Fruit fly (Drosophila melanogaster): ENCODE data around the gene SdhAL.

SdhAL gene

dm6 chr3L:11931619-11932018 lies 7.1 kb upstream of the SdhAL start:
- TF ChIP-seq Pdp1 (GFP tag; optimal IDR thresholded peaks at IDR 0.05) (peak in 1 of 2 experiments; percentile 73), E2f1 (GFP tag; IDR thresholded peaks at IDR 0.05) (no peak)

dm6 chr3L:11927287-11927743 lies 2.8 kb upstream of the SdhAL start, which contains the start of gene byn:
TSS of gene byn (plus strand) at chr3L:11927693.
- TF ChIP-seq CG6791 (GFP tag; IDR thresholded peaks at IDR 0.05; ENCODE audit: partially characterized antibody) (0 out of 3 replicates have a peak, but pooled peaks have one; percentile 10), sob (GFP tag; IDR thresholded peaks at IDR 0.05) (0 out of 2 replicates have a peak, but pooled peaks have one; percentile 13), CG42726 (GFP tag; IDR thresholded peaks at IDR 0.05; ENCODE audit: partially characterized antibody) (0 out of 2 replicates have a peak, but pooled peaks have one; percentile 32), Scr (GFP tag; IDR thresholded peaks at IDR 0.05; ENCODE audit: partially characterized antibody) (0 out of 2 replicates have a peak, but pooled peaks have one; percentile 11), Hr39 (optimal IDR thresholded peaks at IDR 0.05) (no peak), Nf-YA (GFP tag; IDR thresholded peaks at IDR 0.05) (peak; percentile 45; the same call in 1 of the 2 replicates), ranshi (GFP tag; IDR thresholded peaks at IDR 0.05) (0 out of 2 replicates have a peak, but pooled peaks have one; percentile 16), tio (GFP tag; optimal IDR thresholded peaks at IDR 0.05) (no peak), CG2202 (tag; optimal IDR thresholded peaks at IDR 0.05) (no peak), CG8478 (optimal IDR thresholded peaks at IDR 0.05) (peak; percentile 44), Nf-YC (tag; optimal IDR thresholded peaks at IDR 0.05) (peak; percentile 95), vfl (GFP tag; optimal IDR thresholded peaks at IDR 0.05) (peak; percentile 5), Meics (GFP tag; optimal IDR thresholded peaks at IDR 0.05) (no peak), Sry-β (GFP tag; optimal IDR thresholded peaks at IDR 0.05) (no peak), chinmo (GFP tag; IDR thresholded peaks at IDR 0.05; ENCODE audit: partially characterized antibody) (0 out of 4 replicates have a peak, but pooled peaks have one; percentile 31), CG13287 (GFP tag; IDR thresholded peaks at IDR 0.05; ENCODE audit: partially characterized antibody) (no peak), otp (GFP tag; IDR thresholded peaks at IDR 0.05) (0 out of 3 replicates have a peak, but pooled peaks have one; percentile 31), Deaf1 (tag; optimal IDR thresholded peaks at IDR 0.05) (peak; percentile 64), Nf-YB (GFP tag; optimal IDR thresholded peaks at IDR 0.05) (peak; percentile 95), jigr1 (GFP tag; IDR thresholded peaks at IDR 0.05) (no peak), CG1832 (GFP tag; optimal IDR thresholded peaks at IDR 0.05) (peak; percentile 84), CG10321 (GFP tag; IDR thresholded peaks at IDR 0.05) (peak; percentile 91), zfh1 (GFP tag; IDR thresholded peaks at IDR 0.05) (no peak), CG2199 (GFP tag; IDR thresholded peaks at IDR 0.05) (no peak)

- TF ChIP-seq D (optimal IDR thresholded peaks at IDR 0.05) (peak; percentile 41), D (GFP tag; optimal IDR thresholded peaks at IDR 0.05) (no peak), dpn (GFP tag; optimal IDR thresholded peaks at IDR 0.05) (no peak), CG7271 (tag; optimal IDR thresholded peaks at IDR 0.05) (peak; percentile 91), crc (GFP tag; optimal IDR thresholded peaks at IDR 0.05) (no peak), mirr (GFP tag; optimal IDR thresholded peaks at IDR 0.05) (no peak), CG3281 (GFP tag; optimal IDR thresholded peaks at IDR 0.05) (no peak), emc (GFP tag; optimal IDR thresholded peaks at IDR 0.05) (no peak), CG15479 (GFP tag; optimal IDR thresholded peaks at IDR 0.05) (peak; percentile 79), Sox100B (GFP tag; optimal IDR thresholded peaks at IDR 0.05) (no peak), Kr (GFP tag; optimal IDR thresholded peaks at IDR 0.05) (peak; percentile 44), tll (GFP tag; optimal IDR thresholded peaks at IDR 0.05) (peak in 1 of 2 experiments; percentile 81), CG16815 (GFP tag; optimal IDR thresholded peaks at IDR 0.05) (no peak), Blimp-1 (GFP tag; optimal IDR thresholded peaks at IDR 0.05) (no peak), pita (GFP tag; optimal IDR thresholded peaks at IDR 0.05) (no peak), HHEX (GFP tag; optimal IDR thresholded peaks at IDR 0.05) (no peak), zen (tag; optimal IDR thresholded peaks at IDR 0.05) (peak; percentile 90), cad (GFP tag; optimal IDR thresholded peaks at IDR 0.05) (peak; percentile 99), sqz (GFP tag; optimal IDR thresholded peaks at IDR 0.05) (no peak), unpg (GFP tag; optimal IDR thresholded peaks at IDR 0.05) (no peak), Dbx (GFP tag; IDR thresholded peaks at IDR 0.05) (no peak), CG10565 (GFP tag; optimal IDR thresholded peaks at IDR 0.05) (no peak), CG11247 (GFP tag; IDR thresholded peaks at IDR 0.05) (0 out of 2 replicates have a peak, but pooled peaks have one; percentile 2)
These were observed 825 bp upstream of the SdhAL start for dm6 chr3L:11925382-11925781.

Data from whole organism, embryonic.